Fruit fly (Drosophila melanogaster): ENCODE data around the gene Atg8a.

Atg8a gene

dm6 chrX:10735682-10736353, 32.3 kb downstream of the Atg8a start (continued):
- TF ChIP-seq CG11560 (tag; IDR thresholded peaks at IDR 0.05) (no peak), Hmr (GFP tag; optimal IDR thresholded peaks at IDR 0.05) (no peak), slp2 (GFP tag; optimal IDR thresholded peaks at IDR 0.05) (no peak), CG2116 (GFP tag; optimal IDR thresholded peaks at IDR 0.05) (no peak), chm (GFP tag; IDR thresholded peaks at IDR 0.05) (no peak), twi (tag; optimal IDR thresholded peaks at IDR 0.05) (no peak), Blimp-1 (GFP tag; optimal IDR thresholded peaks at IDR 0.05) (no peak), Neu2 (GFP tag; optimal IDR thresholded peaks at IDR 0.05; ENCODE audit: borderline replicate concordance) (no peak), pan (optimal IDR thresholded peaks at IDR 0.05) (no peak), pan (GFP tag; optimal IDR thresholded peaks at IDR 0.05 in 1 of 2, IDR thresholded peaks at IDR 0.05 in 1 of 2) (no peak), gcm (GFP tag; optimal IDR thresholded peaks at IDR 0.05) (no peak), kah (GFP tag; optimal IDR thresholded peaks at IDR 0.05) (no peak), jigr1 (GFP tag; IDR thresholded peaks at IDR 0.05) (no peak), Myb (GFP tag; optimal IDR thresholded peaks at IDR 0.05) (no peak), bigmax (GFP tag; optimal IDR thresholded peaks at IDR 0.05) (no peak), CG1233 (GFP tag; optimal IDR thresholded peaks at IDR 0.05) (no peak), Jarid2 (GFP tag; optimal IDR thresholded peaks at IDR 0.05) (no peak), tna (GFP tag; IDR thresholded peaks at IDR 0.05; ENCODE audit: partially characterized antibody) (no peak), tin (GFP tag; optimal IDR thresholded peaks at IDR 0.05) (no peak), PHDP (tag; optimal IDR thresholded peaks at IDR 0.05) (no peak), TFAM (GFP tag; optimal IDR thresholded peaks at IDR 0.05) (no peak), ase (GFP tag; IDR thresholded peaks at IDR 0.05) (no peak), jumu (GFP tag; optimal IDR thresholded peaks at IDR 0.05) (no peak), CG15479 (GFP tag; optimal IDR thresholded peaks at IDR 0.05) (no peak), Xrp1 (GFP tag; IDR thresholded peaks at IDR 0.05) (no peak), HLH4C (GFP tag; IDR thresholded peaks at IDR 0.05; ENCODE audit: partially characterized antibody) (no peak), Rx (GFP tag; IDR thresholded peaks at IDR 0.05) (no peak), Fer1 (GFP tag; optimal IDR thresholded peaks at IDR 0.05) (no peak), CG31224 (GFP tag; IDR thresholded peaks at IDR 0.05) (no peak), CG8290 (GFP tag; optimal IDR thresholded peaks at IDR 0.05) (no peak), CG8290 (tag; optimal IDR thresholded peaks at IDR 0.05) (peak in 1 of 2 experiments; percentile 39), Awh (GFP tag; IDR thresholded peaks at IDR 0.05) (no peak), Spps (tag; optimal IDR thresholded peaks at IDR 0.05) (no peak), CG7928 (GFP tag; optimal IDR thresholded peaks at IDR 0.05) (no peak), nmo (GFP tag; optimal IDR thresholded peaks at IDR 0.05) (no peak), ems (GFP tag; optimal IDR thresholded peaks at IDR 0.05) (no peak), abd-A (tag; optimal IDR thresholded peaks at IDR 0.05) (peak; percentile 63), Doc3 (GFP tag; IDR thresholded peaks at IDR 0.05; ENCODE audit: partially characterized antibody) (no peak), CG10543 (GFP tag; optimal IDR thresholded peaks at IDR 0.05) (peak; percentile 48), vnd (GFP tag; IDR thresholded peaks at IDR 0.05; ENCODE audit: partially characterized antibody) (no peak), dimm (GFP tag; IDR thresholded peaks at IDR 0.05) (no peak), Dip3 (GFP tag; optimal IDR thresholded peaks at IDR 0.05) (no peak), amos (GFP tag; IDR thresholded peaks at IDR 0.05; ENCODE audit: partially characterized antibody) (no peak), Mad (GFP tag; optimal IDR thresholded peaks at IDR 0.05) (no peak), CG12071 (GFP tag; optimal IDR thresholded peaks at IDR 0.05) (no peak), ewg (GFP tag; optimal IDR thresholded peaks at IDR 0.05) (peak; percentile 65), CG18262 (tag; optimal IDR thresholded peaks at IDR 0.05) (no peak), CG17568 (GFP tag; optimal IDR thresholded peaks at IDR 0.05) (no peak), CG10979 (tag; optimal IDR thresholded peaks at IDR 0.05) (no peak), Rfx (GFP tag; IDR thresholded peaks at IDR 0.05) (no peak), Dref (GFP tag; IDR thresholded peaks at IDR 0.05) (no peak)
